Fruit fly (Drosophila melanogaster) whole organism, embryonic: ENCODE results near the gene CG11342.

Source experiments
- Antp ChIP-seq: fragments of 200-800 bp; sonication (Bioruptor generic); optimal IDR thresholded peaks from 3 replicates; lab custom pipeline; 2016; ENCODE audit warnings: missing biosample characterization, missing genetic modification characterization
- CG10267 ChIP-seq: fragments of 200-800 bp; sonication (Bioruptor generic); optimal IDR thresholded peaks from 2 replicates; lab custom pipeline; 2018; ENCODE audit warnings: missing biosample characterization, mild to moderate bottlenecking, missing genetic modification characterization, moderate library complexity
- CG10462 ChIP-seq: fragments of 200-800 bp; sonication (Bioruptor generic); optimal IDR thresholded peaks from 2 replicates; lab custom pipeline; 2016; ENCODE audit warnings: missing biosample characterization, missing genetic modification characterization
- CG11247 ChIP-seq: fragments of 200-800 bp; sonication (Bioruptor generic); IDR thresholded peaks from 2 replicates; pipeline ENCODE4 v1.3.6; 2022; ENCODE audit warnings: missing biosample characterization, missing genetic modification characterization
- CG11695 ChIP-seq: fragments of 200-800 bp; sonication (Bioruptor generic); IDR thresholded peaks from 3 replicates; pipeline ENCODE4 v1.3.6; 2022; ENCODE audit warnings: missing biosample characterization, missing genetic modification characterization
- CG1233 ChIP-seq: fragments of 200-800 bp; sonication (Bioruptor generic); optimal IDR thresholded peaks from 4 replicates; lab custom pipeline; 2018; ENCODE audit warnings: missing biosample characterization, mild to moderate bottlenecking, missing genetic modification characterization
- CG12942 ChIP-seq: fragments of 200-800 bp; sonication (Bioruptor generic); optimal IDR thresholded peaks from 3 replicates; lab custom pipeline; 2016; ENCODE audit warnings: missing biosample characterization, missing genetic modification characterization
- CG13287 ChIP-seq: fragments of 200-800 bp; sonication (Bioruptor generic); IDR thresholded peaks from 2 replicates; pipeline ENCODE4 v1.3.6; 2022; ENCODE audit warnings: missing biosample characterization, missing genetic modification characterization; ENCODE audit not compliant: partially characterized antibody
- CG14710 ChIP-seq: fragments of 200-800 bp; sonication (Bioruptor generic); optimal IDR thresholded peaks from 3 replicates; lab custom pipeline; 2019; ENCODE audit warnings: missing biosample characterization, mild to moderate bottlenecking, missing genetic modification characterization, moderate library complexity
- CG31365 ChIP-seq: fragments of 200-800 bp; sonication (Bioruptor generic); optimal IDR thresholded peaks from 2 replicates; lab custom pipeline; 2018; ENCODE audit warnings: missing biosample characterization, mild to moderate bottlenecking, missing genetic modification characterization
- CG34422 ChIP-seq: fragments of 200-800 bp; sonication (Bioruptor generic); IDR thresholded peaks from 3 replicates; pipeline ENCODE4 v1.3.6; 2022; ENCODE audit warnings: missing biosample characterization, missing genetic modification characterization
- CG6254 ChIP-seq: fragments of 200-800 bp; sonication (Bioruptor generic); optimal IDR thresholded peaks from 3 replicates; lab custom pipeline; 2017; ENCODE audit warnings: mild to moderate bottlenecking, missing biosample characterization, missing genetic modification reagents, missing genetic modification characterization
- CG6683 ChIP-seq: fragments of 200-800 bp; sonication (Bioruptor generic); optimal IDR thresholded peaks from 2 replicates; lab custom pipeline; 2017; ENCODE audit warnings: missing biosample characterization, mild to moderate bottlenecking, missing genetic modification characterization, missing genetic modification reagents
- CG8924 ChIP-seq: fragments of 200-800 bp; optimal IDR thresholded peaks from 3 replicates; lab custom pipeline; 2019; ENCODE audit warnings: missing biosample characterization, mild to moderate bottlenecking, missing genetic modification characterization, moderate library complexity
- CG9609 ChIP-seq: fragments of 200-800 bp; sonication (Bioruptor generic); optimal IDR thresholded peaks from 3 replicates; lab custom pipeline; 2016; ENCODE audit warnings: missing biosample characterization, missing genetic modification characterization
- CG9797 ChIP-seq: fragments of 200-800 bp; sonication (Bioruptor generic); optimal IDR thresholded peaks from 3 replicates; lab custom pipeline; 2018; ENCODE audit warnings: missing biosample characterization, mild to moderate bottlenecking, missing genetic modification characterization
- E2f2 ChIP-seq: fragments of 200-800 bp; sonication (Bioruptor generic); IDR thresholded peaks from 2 replicates; pipeline ENCODE4 v1.3.6; 2022; ENCODE audit warnings: missing biosample characterization, missing genetic modification characterization
- Gug ChIP-seq: fragments of 200-800 bp; sonication (Bioruptor generic); IDR thresholded peaks from 4 replicates; pipeline ENCODE4 v1.3.6; 2022; ENCODE audit warnings: missing biosample characterization, missing genetic modification characterization
- Hr78 ChIP-seq, 2 experiments: fragments of 200-800 bp in 1 of 2; fragments of >200 bp in 1 of 2; sonication (Bioruptor generic) in 1 of 2; optimal IDR thresholded peaks; 2 replicates each; lab custom pipeline; 2017 to 2019; ENCODE audit warnings: missing biosample characterization in 2 of 2, missing genetic modification characterization in 2 of 2, mild to moderate bottlenecking in 1 of 2, moderate library complexity in 1 of 2
- Hsf ChIP-seq: fragments of 200-800 bp; sonication (Bioruptor generic); optimal IDR thresholded peaks from 3 replicates; lab custom pipeline; 2016; ENCODE audit warnings: missing biosample characterization, missing genetic modification characterization
- MESR4 ChIP-seq: fragments of 200-800 bp; sonication (Bioruptor generic); optimal IDR thresholded peaks from 2 replicates; lab custom pipeline; 2018; ENCODE audit warnings: missing biosample characterization, mild to moderate bottlenecking, missing genetic modification characterization, moderate library complexity
- NFAT ChIP-seq: fragments of 200-800 bp; sonication (Bioruptor generic); IDR thresholded peaks from 2 replicates; pipeline ENCODE4 v1.3.6; 2022; ENCODE audit warnings: missing biosample characterization, missing genetic modification characterization
- Neu2 ChIP-seq: fragments of 200-800 bp; sonication (Bioruptor generic); optimal IDR thresholded peaks from 3 replicates; lab custom pipeline; 2016; ENCODE audit warnings: missing biosample characterization, missing genetic modification characterization, borderline replicate concordance
- Nf-YB ChIP-seq: fragments of 200-800 bp; sonication (Bioruptor generic); optimal IDR thresholded peaks from 3 replicates; lab custom pipeline; 2019; ENCODE audit warnings: missing biosample characterization, mild to moderate bottlenecking, missing genetic modification characterization, moderate library complexity
- Ravus ChIP-seq: fragments of 200-800 bp; sonication (Bioruptor generic); IDR thresholded peaks from 2 replicates; pipeline ENCODE4 v1.3.6; 2022; ENCODE audit warnings: missing biosample characterization, missing genetic modification characterization
- Sin3A ChIP-seq: fragments of >200 bp; optimal IDR thresholded peaks from 2 replicates; lab custom pipeline; 2018
- Stat92E ChIP-seq, 3 experiments: fragments of >200 bp in 2 of 3; fragments of 200-800 bp in 1 of 3; sonication (Bioruptor generic) in 1 of 3; optimal IDR thresholded peaks; 2 replicates each; lab custom pipeline; 2017 to 2019; ENCODE audit warnings: missing biosample characterization in 3 of 3, missing genetic modification characterization in 3 of 3, mild to moderate bottlenecking in 1 of 3, moderate library complexity in 1 of 3
- YL-1 ChIP-seq: fragments of 200-800 bp; sonication (Bioruptor generic); optimal IDR thresholded peaks from 3 replicates; lab custom pipeline; 2017; ENCODE audit warnings: missing biosample characterization, mild to moderate bottlenecking, missing genetic modification characterization
- bbx ChIP-seq: fragments of 200-800 bp; sonication (Bioruptor generic); IDR thresholded peaks from 2 replicates; pipeline ENCODE4 v1.3.6; 2022; ENCODE audit warnings: missing biosample characterization, missing genetic modification characterization; ENCODE audit not compliant: partially characterized antibody
- chm ChIP-seq: fragments of 200-800 bp; sonication (Bioruptor generic); IDR thresholded peaks from 2 replicates; pipeline ENCODE4 v1.3.6; 2022; ENCODE audit warnings: missing biosample characterization, missing genetic modification characterization
- cwo ChIP-seq: fragments of 200-800 bp; sonication (Bioruptor generic); optimal IDR thresholded peaks from 3 replicates; lab custom pipeline; 2017; ENCODE audit warnings: missing biosample characterization, missing genetic modification characterization, mild to moderate bottlenecking, moderate library complexity, missing genetic modification reagents
- dm ChIP-seq: fragments of 200-800 bp; sonication (Bioruptor generic); optimal IDR thresholded peaks from 3 replicates; lab custom pipeline; 2016; ENCODE audit warnings: missing biosample characterization, missing genetic modification characterization
- dpn ChIP-seq, 2 experiments: fragments of 200-800 bp; sonication (Bioruptor generic); optimal IDR thresholded peaks; 3 replicates each; lab custom pipeline; 2016; ENCODE audit warnings: missing biosample characterization in 2 of 2, missing genetic modification characterization in 2 of 2
- fd64A ChIP-seq: fragments of 200-800 bp; sonication (Bioruptor generic); optimal IDR thresholded peaks from 3 replicates; lab custom pipeline; 2018; ENCODE audit warnings: missing biosample characterization, mild to moderate bottlenecking, missing genetic modification characterization
- gfzf ChIP-seq: fragments of 200-800 bp; sonication (Bioruptor generic); optimal IDR thresholded peaks from 2 replicates; lab custom pipeline; 2016; ENCODE audit warnings: missing biosample characterization, mild to moderate bottlenecking, missing genetic modification characterization, moderate library complexity
- inv ChIP-seq: fragments of 200-800 bp; sonication (Bioruptor generic); IDR thresholded peaks from 2 replicates; pipeline ENCODE4 v1.3.6; 2022; ENCODE audit warnings: missing biosample characterization, missing genetic modification characterization; ENCODE audit not compliant: partially characterized antibody
- jumu ChIP-seq: fragments of 200-800 bp; sonication (Bioruptor generic); optimal IDR thresholded peaks from 3 replicates; lab custom pipeline; 2016; ENCODE audit warnings: missing biosample characterization, missing genetic modification characterization
- onecut ChIP-seq: fragments of 200-800 bp; sonication (Bioruptor generic); IDR thresholded peaks from 2 replicates; pipeline ENCODE4 v1.3.6; 2022; ENCODE audit warnings: missing biosample characterization, missing genetic modification characterization
- psq ChIP-seq: fragments of 200-800 bp; sonication (Bioruptor generic); optimal IDR thresholded peaks from 2 replicates; lab custom pipeline; 2017; ENCODE audit warnings: missing biosample characterization, missing genetic modification characterization
- row ChIP-seq: fragments of 200-800 bp; sonication (Bioruptor generic); IDR thresholded peaks from 3 replicates; pipeline ENCODE4 v1.3.6; 2022; ENCODE audit warnings: missing biosample characterization, missing genetic modification characterization
- stwl ChIP-seq: fragments of 200-800 bp; sonication (Bioruptor generic); optimal IDR thresholded peaks from 3 replicates; lab custom pipeline; 2018; ENCODE audit warnings: missing biosample characterization, mild to moderate bottlenecking, missing genetic modification characterization, moderate library complexity
- sug ChIP-seq: fragments of 200-800 bp; optimal IDR thresholded peaks from 2 replicates; lab custom pipeline; 2019; ENCODE audit warnings: missing biosample characterization, mild to moderate bottlenecking, missing genetic modification characterization, moderate library complexity
- tgo ChIP-seq: fragments of 200-800 bp; sonication (Bioruptor generic); IDR thresholded peaks from 3 replicates; pipeline ENCODE4 v1.3.6; 2022; ENCODE audit warnings: missing biosample characterization, missing genetic modification characterization
- tll ChIP-seq, 2 experiments: fragments of 200-800 bp in 1 of 2; fragments of >200 bp in 1 of 2; sonication (Bioruptor generic) in 1 of 2; optimal IDR thresholded peaks; 2 replicates each; lab custom pipeline; 2017 to 2019; ENCODE audit warnings: missing biosample characterization in 2 of 2, missing genetic modification characterization in 2 of 2, mild to moderate bottlenecking in 1 of 2, moderate library complexity in 1 of 2
- tna ChIP-seq: fragments of 200-800 bp; sonication (Bioruptor generic); IDR thresholded peaks from 2 replicates; pipeline ENCODE4 v1.3.6; 2022; ENCODE audit warnings: missing biosample characterization, missing genetic modification characterization; ENCODE audit not compliant: partially characterized antibody
- twi ChIP-seq: fragments of 200-800 bp; optimal IDR thresholded peaks from 2 replicates; lab custom pipeline; 2019; ENCODE audit warnings: missing biosample characterization, mild to moderate bottlenecking, missing genetic modification characterization, moderate library complexity
- vfl ChIP-seq: fragments of 200-800 bp; sonication (Bioruptor generic); optimal IDR thresholded peaks from 2 replicates; lab custom pipeline; 2016; ENCODE audit warnings: missing biosample characterization, missing genetic modification characterization

CG11342 gene

dm6 chr3L:4322032-4322617 lies 45.1 kb downstream of the CG11342 start, which contains the start of gene CG15014 (continued):
- TF ChIP-seq CG10267 (tag; lab: Kevin White, UChicago) (peak; percentile 34), dm (GFP tag; lab: Kevin White, UChicago) (peak; percentile 43), row (GFP tag; lab: Robert Waterston, UW) (peak; percentile 42; the same call in 2 of the 3 replicates), gfzf (peak; percentile 85), tna (GFP tag; lab: Robert Waterston, UW) (no peak), dpn (GFP tag; optimal IDR thresholded peaks at IDR 0.05; lab: Kevin White, UChicago) (no peak), CG31365 (tag; lab: Kevin White, UChicago) (no peak), CG6254 (GFP tag; lab: Kevin White, UChicago) (no peak), E2f2 (peak; percentile 14; the same call in 1 of the 2 replicates), cwo (GFP tag; lab: Kevin White, UChicago) (no peak), CG12942 (GFP tag; lab: Kevin White, UChicago) (no peak), MESR4 (peak; percentile 40), Antp (GFP tag; lab: Kevin White, UChicago) (no peak), NFAT (no peak), CG11247 (GFP tag; lab: Robert Waterston, UW) (no peak), Hsf (GFP tag; lab: Kevin White, UChicago) (no peak), CG13287 (GFP tag; lab: Robert Waterston, UW) (peak; percentile 29; the same call in 1 of the 2 replicates), psq (GFP tag; lab: Kevin White, UChicago) (no peak), CG9797 (GFP tag; lab: Kevin White, UChicago) (peak; percentile 70), CG1233 (GFP tag; lab: Kevin White, UChicago) (no peak), Stat92E (GFP tag; optimal IDR thresholded peaks at IDR 0.05; lab: Kevin White, UChicago) (peak in 1 of 3 experiments; percentile 14), CG9609 (GFP tag; lab: Kevin White, UChicago) (no peak), stwl (tag; lab: Kevin White, UChicago) (peak; percentile 92), CG34422 (GFP tag; lab: Robert Waterston, UW) (peak; percentile 16; the same call in 1 of the 3 replicates)

- TF ChIP-seq jumu (no peak), tgo (GFP tag; lab: Robert Waterston, UW) (no peak), inv (GFP tag; lab: Robert Waterston, UW) (no peak), sug (tag; lab: Kevin White, UChicago) (peak; percentile 72), Ravus (GFP tag; lab: Robert Waterston, UW) (no peak), YL-1 (peak; percentile 34), CG10462 (GFP tag; lab: Kevin White, UChicago) (no peak), Sin3A (lab: Kevin White, UChicago) (no peak), fd64A (no peak), CG8924 (no peak), CG14710 (no peak), row (GFP tag; lab: Robert Waterston, UW) (no peak), bbx (GFP tag; lab: Robert Waterston, UW) (no peak), CG11695 (GFP tag; lab: Robert Waterston, UW) (no peak), Hr78 (GFP tag; optimal IDR thresholded peaks at IDR 0.05; lab: Kevin White, UChicago) (peak in 1 of 2 experiments; percentile 83), onecut (GFP tag; lab: Robert Waterston, UW) (no peak), Neu2 (GFP tag; lab: Kevin White, UChicago) (no peak), Nf-YB (GFP tag; lab: Kevin White, UChicago) (no peak), chm (GFP tag; lab: Robert Waterston, UW) (no peak), twi (tag; lab: Kevin White, UChicago) (no peak), tll (GFP tag; optimal IDR thresholded peaks at IDR 0.05; lab: Kevin White, UChicago) (no peak), Gug (GFP tag; lab: Robert Waterston, UW) (no peak), CG6683 (no peak), vfl (no peak)
Observed at dm6 chr3L:4318677-4319580, 48.3 kb downstream of the CG11342 start, which contains the start of gene PMP34. TSS of gene PMP34 (plus strand) at chr3L:4318755.
